Worm (Caenorhabditis elegans): ENCODE measurements around the gene F53F1.6.

Gene F53F1.6

DNA sequence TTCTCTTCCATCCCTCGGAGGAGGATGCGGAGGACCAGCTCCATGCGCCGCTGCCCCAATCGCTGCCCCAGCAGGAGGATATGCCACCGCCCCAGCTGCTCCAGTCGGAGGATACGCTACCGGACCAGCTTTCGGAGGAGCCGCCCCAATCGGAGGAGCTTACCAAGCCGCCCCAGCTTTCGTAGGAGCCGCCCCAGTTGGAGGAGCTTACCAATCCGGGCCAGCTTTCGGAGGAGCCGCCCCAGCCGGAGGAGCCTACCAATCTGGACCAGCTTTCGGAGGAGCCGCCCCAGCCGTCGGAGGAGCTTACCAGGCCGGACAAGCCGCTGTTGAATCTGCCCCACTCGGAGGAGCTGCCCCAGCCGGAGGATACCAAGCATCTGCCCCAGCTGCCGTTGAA is 2.0 kb downstream of the F53F1.6 start (continued):
- TF ChIP-seq F55B11.4 (tag; optimal IDR thresholded peaks at IDR 0.05; ENCODE audit: borderline replicate concordance, insufficient read depth), result no peak
- TF ChIP-seq lsy-27 (tag; optimal IDR thresholded peaks at IDR 0.05; ENCODE audit: borderline replicate concordance, insufficient read depth), result no peak
- TF ChIP-seq F49E8.2 (tag; optimal IDR thresholded peaks at IDR 0.05; ENCODE audit: insufficient read depth), result no peak
- TF ChIP-seq B0019.2 (GFP tag; conservative IDR thresholded peaks at IDR 0.05), result no peak
- no peak for TF ChIP-seq ztf-26 (tag; optimal IDR thresholded peaks at IDR 0.05)
- TF ChIP-seq somi-1 (GFP tag; optimal IDR thresholded peaks at IDR 0.05), result peak; percentile 38
- TF ChIP-seq mes-4 (tag; optimal IDR thresholded peaks at IDR 0.05), result peak; percentile 53
- no peak for TF ChIP-seq sdz-38 (tag; optimal IDR thresholded peaks at IDR 0.05)

DNA sequence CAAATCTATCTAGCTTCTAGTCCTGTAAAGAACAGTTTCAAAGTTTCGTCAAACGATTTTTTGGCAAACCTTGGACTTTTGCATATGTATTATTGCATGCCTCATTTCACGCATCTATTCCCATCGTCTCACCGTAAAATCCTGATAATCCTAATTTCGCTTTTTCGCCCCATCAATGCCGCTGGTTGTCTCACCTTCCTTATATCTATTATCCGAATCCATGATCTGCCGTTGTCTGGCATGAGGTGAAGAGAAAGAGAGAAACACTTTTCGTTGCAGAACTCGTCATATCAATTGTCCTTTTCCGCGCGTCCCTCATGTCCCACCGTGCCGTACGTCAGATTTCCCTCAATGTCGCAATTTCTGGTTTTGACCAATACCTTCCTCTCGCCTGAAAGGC is 2.8 kb downstream of the F53F1.6 start, which contains the start of gene cut-2:
Gene cut-2 (plus strand): TSS at position 365 of the 400 bp plus-strand sequence.
- no peak for TF ChIP-seq chd-7 (tag; optimal IDR thresholded peaks at IDR 0.05)
- TF ChIP-seq ztf-6 (GFP tag; IDR thresholded peaks at IDR 0.05), result no peak
- TF ChIP-seq C17E4.6 (GFP tag; IDR thresholded peaks at IDR 0.05), result no peak
- no peak for TF ChIP-seq K12H6.12 (tag; optimal IDR thresholded peaks at IDR 0.05)
- TF ChIP-seq F37B4.10 (GFP tag; IDR thresholded peaks at IDR 0.05), result no peak
- no peak for TF ChIP-seq bed-2 (GFP tag; IDR thresholded peaks at IDR 0.05)

DNA sequence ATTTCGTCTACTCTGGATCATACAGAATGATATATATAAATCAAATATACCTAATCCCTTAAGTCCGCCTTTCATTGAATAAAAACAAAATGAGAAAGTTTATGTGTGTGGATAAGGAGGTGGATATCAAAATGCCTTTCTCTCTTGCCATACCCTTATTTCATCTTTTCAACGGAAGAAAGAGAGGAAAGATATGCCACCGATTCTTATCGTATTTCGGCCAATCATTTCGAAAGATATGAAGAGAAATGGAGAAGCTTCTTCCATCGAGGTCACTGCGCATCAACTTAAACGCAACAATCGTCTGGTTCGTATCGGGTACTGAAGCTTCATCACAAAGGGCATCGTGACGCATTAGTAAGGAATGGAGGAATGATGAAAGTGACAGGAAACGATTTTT is 4.1 kb downstream of the F53F1.6 start:
- TF ChIP-seq F57C9.4 (tag; optimal IDR thresholded peaks at IDR 0.05), result no peak
- no peak for TF ChIP-seq F55B11.4 (tag; optimal IDR thresholded peaks at IDR 0.05; ENCODE audit: borderline replicate concordance, insufficient read depth)
- no peak for TF ChIP-seq hlh-12 (tag; optimal IDR thresholded peaks at IDR 0.05)
- no peak for TF ChIP-seq let-526 (GFP tag; IDR thresholded peaks at IDR 0.05)
- TF ChIP-seq sptf-2 (GFP tag; optimal IDR thresholded peaks at IDR 0.05), result no peak
- no peak for TF ChIP-seq rec-8 (tag; optimal IDR thresholded peaks at IDR 0.05)
- no peak for TF ChIP-seq nfyb-1 (GFP tag; IDR thresholded peaks at IDR 0.05)
- TF ChIP-seq Y56A3A.18 (GFP tag; IDR thresholded peaks at IDR 0.05), result no peak
- no peak for TF ChIP-seq egl-44 (GFP tag; IDR thresholded peaks at IDR 0.05)

DNA sequence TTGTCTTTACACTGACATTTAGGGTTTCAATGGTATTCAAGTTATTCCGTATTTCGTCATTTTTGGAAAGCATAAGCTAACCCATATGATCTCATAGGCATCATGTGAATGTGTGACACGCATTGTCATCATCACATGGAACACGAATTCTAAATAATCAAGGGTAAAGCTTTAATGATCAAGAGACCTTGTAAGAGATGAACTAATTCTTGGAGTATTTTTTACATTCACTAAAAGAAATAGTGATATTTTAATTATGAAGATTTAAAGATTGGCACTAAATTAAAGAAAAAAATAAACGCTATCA is 5.5 kb downstream of the F53F1.6 start:
- no peak for TF ChIP-seq F33H1.4 (GFP tag; IDR thresholded peaks at IDR 0.05)
- TF ChIP-seq tbx-9 (tag; optimal IDR thresholded peaks at IDR 0.05; ENCODE audit: borderline replicate concordance), result no peak
- TF ChIP-seq mes-4 (tag; optimal IDR thresholded peaks at IDR 0.05), result no peak
- TF ChIP-seq dpff-1 (tag; optimal IDR thresholded peaks at IDR 0.05), result no peak
- TF ChIP-seq lag-1 (GFP tag; IDR thresholded peaks at IDR 0.05), result no peak
- no peak for TF ChIP-seq snpc-4 (GFP tag; optimal IDR thresholded peaks at IDR 0.05)
- TF ChIP-seq snpc-4 (tag; optimal IDR thresholded peaks at IDR 0.05), result no peak
- TF ChIP-seq B0035.1 (tag; optimal IDR thresholded peaks at IDR 0.05), result no peak
- no peak for TF ChIP-seq unc-130 (GFP tag; optimal IDR thresholded peaks at IDR 0.05)
- TF ChIP-seq C06A6.2 (GFP tag; conservative IDR thresholded peaks at IDR 0.05), result no peak
- no peak for TF ChIP-seq nfyb-1 (GFP tag; IDR thresholded peaks at IDR 0.05)
- TF ChIP-seq F57A8.1 (GFP tag; optimal IDR thresholded peaks at IDR 0.05), result no peak
- TF ChIP-seq cebp-2 (GFP tag; IDR thresholded peaks at IDR 0.05), result no peak
- TF ChIP-seq ekl-4 (GFP tag; IDR thresholded peaks at IDR 0.05), result no peak
- no peak for TF ChIP-seq ceh-100 (GFP tag; IDR thresholded peaks at IDR 0.05)
- no peak for TF ChIP-seq sdz-38 (tag; optimal IDR thresholded peaks at IDR 0.05)
- no peak for TF ChIP-seq zim-3 (tag; optimal IDR thresholded peaks at IDR 0.05)
